Fruit fly (Drosophila melanogaster) whole organism, embryonic: ENCODE data around the gene CG10470.

Experiments used
- Atf3 ChIP-seq: fragments of 200-800 bp; sonication (Bioruptor generic); optimal IDR thresholded peaks from 3 replicates; lab custom pipeline; 2016; ENCODE audit warnings: missing biosample characterization, missing genetic modification characterization
- CG10366 ChIP-seq: fragments of 200-800 bp; sonication (Bioruptor generic); IDR thresholded peaks from 2 replicates; pipeline ENCODE4 v1.3.6; 2022; ENCODE audit warnings: missing biosample characterization, missing genetic modification characterization
- CG10959 ChIP-seq: fragments of 200-800 bp; sonication (Bioruptor generic); IDR thresholded peaks from 2 replicates; pipeline ENCODE4 v1.3.6; 2022; ENCODE audit warnings: missing biosample characterization, missing genetic modification characterization
- CG11456 ChIP-seq: fragments of 200-800 bp; sonication (Bioruptor generic); IDR thresholded peaks from 3 replicates; pipeline ENCODE4 v1.3.6; 2022; ENCODE audit warnings: missing biosample characterization, missing genetic modification characterization
- CG17385 ChIP-seq: fragments of 200-800 bp; sonication (Bioruptor generic); optimal IDR thresholded peaks from 3 replicates; lab custom pipeline; 2018; ENCODE audit warnings: missing biosample characterization, mild to moderate bottlenecking, missing genetic modification characterization
- CG1832 ChIP-seq: fragments of 200-800 bp; sonication (Bioruptor generic); optimal IDR thresholded peaks from 2 replicates; lab custom pipeline; 2017; ENCODE audit warnings: missing biosample characterization, mild to moderate bottlenecking, missing genetic modification characterization, inconsistent platforms
- CG2875 ChIP-seq: fragments of 200-800 bp; sonication (Bioruptor generic); optimal IDR thresholded peaks from 2 replicates; lab custom pipeline; 2017; ENCODE audit warnings: missing biosample characterization, mild to moderate bottlenecking, missing genetic modification characterization, missing genetic modification reagents
- CG3163 ChIP-seq: fragments of 200-800 bp; sonication (Bioruptor generic); optimal IDR thresholded peaks from 3 replicates; lab custom pipeline; 2016; ENCODE audit warnings: missing biosample characterization, missing genetic modification characterization
- CG32532 ChIP-seq: fragments of 200-800 bp; sonication (Bioruptor generic); IDR thresholded peaks from 2 replicates; pipeline ENCODE4 v1.3.6; 2022; ENCODE audit warnings: missing biosample characterization, missing genetic modification characterization
- CG34422 ChIP-seq: fragments of 200-800 bp; sonication (Bioruptor generic); IDR thresholded peaks from 3 replicates; pipeline ENCODE4 v1.3.6; 2022; ENCODE audit warnings: missing biosample characterization, missing genetic modification characterization
- CG4328 ChIP-seq: fragments of 200-800 bp; sonication (Bioruptor generic); optimal IDR thresholded peaks from 3 replicates; lab custom pipeline; 2017; ENCODE audit warnings: missing biosample characterization, missing genetic modification reagents, missing genetic modification characterization
- CG43689 ChIP-seq: fragments of 200-800 bp; sonication (Bioruptor generic); IDR thresholded peaks from 2 replicates; pipeline ENCODE4 v1.3.6; 2022; ENCODE audit warnings: missing biosample characterization, missing genetic modification characterization
- CG4820 ChIP-seq: fragments of 200-800 bp; sonication (Bioruptor generic); optimal IDR thresholded peaks from 3 replicates; lab custom pipeline; 2016; ENCODE audit warnings: missing biosample characterization, missing genetic modification characterization
- CG8290 ChIP-seq, 3 experiments: fragments of 200-800 bp; sonication (Bioruptor generic); optimal IDR thresholded peaks; 2 replicates each; lab custom pipeline; 2016 to 2019; ENCODE audit warnings: missing biosample characterization in 3 of 3, missing genetic modification characterization in 3 of 3, mild to moderate bottlenecking in 2 of 3, moderate library complexity in 1 of 3
- CG8359 ChIP-seq: fragments of 200-800 bp; sonication (Bioruptor generic); optimal IDR thresholded peaks from 2 replicates; lab custom pipeline; 2017; ENCODE audit warnings: missing biosample characterization, mild to moderate bottlenecking, missing genetic modification characterization, borderline replicate concordance
- CG8765 ChIP-seq: fragments of 200-800 bp; sonication (Bioruptor generic); IDR thresholded peaks from 2 replicates; pipeline ENCODE4 v1.3.6; 2022; ENCODE audit warnings: missing biosample characterization, missing genetic modification characterization
- D19B ChIP-seq: fragments of 200-800 bp; sonication (Bioruptor generic); optimal IDR thresholded peaks from 2 replicates; lab custom pipeline; 2017; ENCODE audit warnings: missing biosample characterization, mild to moderate bottlenecking, missing genetic modification characterization
- Dad ChIP-seq: fragments of 200-800 bp; sonication (Bioruptor generic); optimal IDR thresholded peaks from 3 replicates; lab custom pipeline; 2016; ENCODE audit warnings: missing biosample characterization, missing genetic modification characterization
- Dek ChIP-seq: fragments of 200-800 bp; sonication (Bioruptor generic); optimal IDR thresholded peaks from 3 replicates; lab custom pipeline; 2019; ENCODE audit warnings: missing biosample characterization, mild to moderate bottlenecking, missing genetic modification characterization, moderate library complexity
- Dip3 ChIP-seq: fragments of 200-800 bp; sonication (Bioruptor generic); optimal IDR thresholded peaks from 3 replicates; lab custom pipeline; 2016; ENCODE audit warnings: missing biosample characterization, missing genetic modification characterization
- Doc2 ChIP-seq: fragments of 200-800 bp; sonication (Bioruptor generic); IDR thresholded peaks from 2 replicates; pipeline ENCODE4 v1.3.6; 2022; ENCODE audit warnings: missing biosample characterization, missing genetic modification characterization
- Dref ChIP-seq: fragments of 200-800 bp; sonication (Bioruptor generic); IDR thresholded peaks from 2 replicates; pipeline ENCODE4 v1.3.6; 2022; ENCODE audit warnings: missing biosample characterization, missing genetic modification characterization
- Elba2 ChIP-seq: fragments of 200-800 bp; sonication (Bioruptor generic); optimal IDR thresholded peaks from 3 replicates; lab custom pipeline; 2016; ENCODE audit warnings: missing biosample characterization, missing genetic modification characterization
- MESR4 ChIP-seq: fragments of 200-800 bp; sonication (Bioruptor generic); optimal IDR thresholded peaks from 2 replicates; lab custom pipeline; 2018; ENCODE audit warnings: missing biosample characterization, mild to moderate bottlenecking, missing genetic modification characterization, moderate library complexity
- MTF-1 ChIP-seq: fragments of 200-800 bp; sonication (Bioruptor generic); optimal IDR thresholded peaks from 2 replicates; lab custom pipeline; 2018; ENCODE audit warnings: missing biosample characterization, mild to moderate bottlenecking, missing genetic modification characterization, borderline replicate concordance
- Meics ChIP-seq: fragments of 200-800 bp; sonication (Bioruptor generic); optimal IDR thresholded peaks from 2 replicates; lab custom pipeline; 2017; ENCODE audit warnings: missing biosample characterization, mild to moderate bottlenecking, missing genetic modification characterization
- Taf1 ChIP-seq: fragments of 200-800 bp; sonication (Bioruptor generic); IDR thresholded peaks from 2 replicates; pipeline ENCODE4 v1.3.6; 2022; ENCODE audit warnings: missing biosample characterization, missing genetic modification characterization
- Trl ChIP-seq, 3 experiments: fragments of >200 bp in 2 of 3; fragments of 200-800 bp in 1 of 3; sonication (Bioruptor generic) in 1 of 3; optimal IDR thresholded peaks; 2 replicates in 1 of 3; 3 replicates in 2 of 3; lab custom pipeline; 2016 to 2017; ENCODE audit warnings: missing biosample characterization in 1 of 3, missing genetic modification characterization in 1 of 3
- abd-A ChIP-seq: fragments of 200-800 bp; sonication (Bioruptor generic); optimal IDR thresholded peaks from 3 replicates; lab custom pipeline; 2019; ENCODE audit warnings: missing biosample characterization, mild to moderate bottlenecking, missing genetic modification characterization, moderate library complexity
- az2 ChIP-seq: fragments of 200-800 bp; sonication (Bioruptor generic); optimal IDR thresholded peaks from 3 replicates; lab custom pipeline; 2016; ENCODE audit warnings: missing biosample characterization, missing genetic modification characterization
- btn ChIP-seq: fragments of 200-800 bp; sonication (Bioruptor generic); optimal IDR thresholded peaks from 2 replicates; lab custom pipeline; 2016; ENCODE audit warnings: missing biosample characterization, missing genetic modification characterization
- crc ChIP-seq: fragments of 200-800 bp; sonication (Bioruptor generic); optimal IDR thresholded peaks from 2 replicates; lab custom pipeline; 2016; ENCODE audit warnings: missing biosample characterization, missing genetic modification characterization
- dati ChIP-seq: fragments of 200-800 bp; sonication (Bioruptor generic); IDR thresholded peaks from 2 replicates; pipeline ENCODE4 v1.3.6; 2022; ENCODE audit warnings: missing biosample characterization, missing genetic modification characterization
- fd96Cb ChIP-seq: fragments of 200-800 bp; sonication (Bioruptor generic); optimal IDR thresholded peaks from 2 replicates; lab custom pipeline; 2018; ENCODE audit warnings: missing biosample characterization, mild to moderate bottlenecking, missing genetic modification characterization, moderate library complexity
- gfzf ChIP-seq: fragments of 200-800 bp; sonication (Bioruptor generic); optimal IDR thresholded peaks from 2 replicates; lab custom pipeline; 2016; ENCODE audit warnings: missing biosample characterization, mild to moderate bottlenecking, missing genetic modification characterization, moderate library complexity
- insv ChIP-seq, 2 experiments: fragments of 200-800 bp; sonication (Bioruptor generic); optimal IDR thresholded peaks; 3 replicates each; lab custom pipeline; 2016 to 2018; ENCODE audit warnings: missing biosample characterization in 2 of 2, missing genetic modification characterization in 2 of 2
- lab ChIP-seq: fragments of 200-800 bp; sonication (Bioruptor generic); optimal IDR thresholded peaks from 3 replicates; lab custom pipeline; 2017; ENCODE audit warnings: missing biosample characterization, missing genetic modification characterization, mild to moderate bottlenecking, moderate library complexity, missing genetic modification reagents
- lov ChIP-seq, 2 experiments: fragments of 200-800 bp in 1 of 2; fragments of >200 bp in 1 of 2; sonication (Bioruptor generic) in 1 of 2; IDR thresholded peaks in 1 of 2; optimal IDR thresholded peaks in 1 of 2; 2 replicates in 1 of 2; 3 replicates in 1 of 2; pipeline versions ENCODE4 v1.3.6 to Lab custom; 2017 to 2022; ENCODE audit warnings: missing biosample characterization in 1 of 2, missing genetic modification characterization in 1 of 2
- nerfin-1 ChIP-seq: fragments of 200-800 bp; sonication (Bioruptor generic); optimal IDR thresholded peaks from 3 replicates; lab custom pipeline; 2019; ENCODE audit warnings: missing biosample characterization, mild to moderate bottlenecking, missing genetic modification characterization, moderate library complexity
- p53 ChIP-seq: fragments of 200-800 bp; sonication (Bioruptor generic); optimal IDR thresholded peaks from 2 replicates; lab custom pipeline; 2016; ENCODE audit warnings: missing biosample characterization, missing genetic modification characterization
- salm ChIP-seq: fragments of 200-800 bp; sonication (Bioruptor generic); optimal IDR thresholded peaks from 2 replicates; lab custom pipeline; 2018; ENCODE audit warnings: missing biosample characterization, mild to moderate bottlenecking, missing genetic modification characterization
- schlank ChIP-seq: fragments of 200-800 bp; sonication (Bioruptor generic); optimal IDR thresholded peaks from 2 replicates; lab custom pipeline; 2018; ENCODE audit warnings: missing biosample characterization, mild to moderate bottlenecking, missing genetic modification characterization
- scrt ChIP-seq: fragments of 200-800 bp; sonication (Bioruptor generic); optimal IDR thresholded peaks from 2 replicates; lab custom pipeline; 2018; ENCODE audit warnings: missing biosample characterization, mild to moderate bottlenecking, missing genetic modification characterization, moderate library complexity
- seq ChIP-seq: fragments of 200-800 bp; sonication (Bioruptor generic); IDR thresholded peaks from 2 replicates; pipeline ENCODE4 v1.3.6; 2022; ENCODE audit warnings: missing biosample characterization, missing genetic modification characterization
- sima ChIP-seq: fragments of 200-800 bp; sonication (Bioruptor generic); optimal IDR thresholded peaks from 2 replicates; lab custom pipeline; 2016; ENCODE audit warnings: missing biosample characterization, missing genetic modification characterization
- sr ChIP-seq: fragments of 200-800 bp; sonication (Bioruptor generic); IDR thresholded peaks from 3 replicates; pipeline ENCODE4 v1.3.6; 2022; ENCODE audit warnings: missing biosample characterization, missing genetic modification characterization
- stwl ChIP-seq: fragments of 200-800 bp; sonication (Bioruptor generic); optimal IDR thresholded peaks from 3 replicates; lab custom pipeline; 2018; ENCODE audit warnings: missing biosample characterization, mild to moderate bottlenecking, missing genetic modification characterization, moderate library complexity
- tup ChIP-seq: fragments of 200-800 bp; sonication (Bioruptor generic); optimal IDR thresholded peaks from 2 replicates; lab custom pipeline; 2016; ENCODE audit warnings: missing biosample characterization, mild to moderate bottlenecking, missing genetic modification characterization, moderate library complexity
- usp ChIP-seq: fragments of >200 bp; optimal IDR thresholded peaks from 2 replicates; lab custom pipeline; 2017; ENCODE audit warnings: missing biosample characterization, missing genetic modification characterization
- zen ChIP-seq: fragments of 200-800 bp; sonication (Bioruptor generic); optimal IDR thresholded peaks from 3 replicates; lab custom pipeline; 2018; ENCODE audit warnings: missing biosample characterization, mild to moderate bottlenecking, missing genetic modification characterization, moderate library complexity

CG10470 gene

DNA sequence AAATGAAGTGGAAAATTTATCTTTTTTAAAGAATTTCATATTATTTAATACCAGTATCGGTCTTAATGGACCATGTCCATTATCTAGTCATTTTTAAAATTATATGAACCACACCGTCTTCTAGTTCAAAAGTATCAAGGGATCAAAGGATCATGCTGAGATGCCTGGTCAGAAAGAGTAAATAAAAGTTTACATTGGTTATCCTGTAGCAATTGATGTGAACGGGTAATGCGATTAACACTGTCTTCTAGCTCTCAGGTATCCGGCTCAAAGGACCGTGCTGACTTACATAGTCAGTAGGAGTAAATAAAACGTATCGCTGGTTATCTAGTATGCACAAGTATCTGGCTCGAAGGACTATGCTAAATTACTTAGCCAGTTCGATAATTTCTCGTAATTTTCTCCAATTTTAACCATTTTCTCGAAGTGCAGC is 29.7 kb upstream of the CG10470 start (continued):
- no peak for TF ChIP-seq CG2875 (GFP tag; lab: Kevin White, UChicago)
- TF ChIP-seq D19B = no peak
- no peak for TF ChIP-seq Doc2 (GFP tag; lab: Robert Waterston, UW)
- no peak for TF ChIP-seq sr (GFP tag; lab: Robert Waterston, UW)
- peak; percentile 19; the same call in 1 of the 2 replicates for TF ChIP-seq seq (GFP tag; lab: Robert Waterston, UW)
- no peak for TF ChIP-seq CG10959 (GFP tag; lab: Robert Waterston, UW)
- no peak for TF ChIP-seq usp (GFP tag; lab: Kevin White, UChicago)
- TF ChIP-seq CG4820 (GFP tag; lab: Kevin White, UChicago) = no peak
- TF ChIP-seq CG43689 = no peak
- no peak for TF ChIP-seq CG8359 (GFP tag; lab: Kevin White, UChicago)
- no peak for TF ChIP-seq Trl (optimal IDR thresholded peaks at IDR 0.05; lab: Kevin White, UChicago)
- TF ChIP-seq Trl (GFP tag; optimal IDR thresholded peaks at IDR 0.05; lab: Kevin White, UChicago) = no peak
- peak; percentile 31 for TF ChIP-seq CG17385 (GFP tag; lab: Kevin White, UChicago)
- TF ChIP-seq MESR4 = no peak
- no peak for TF ChIP-seq gfzf (GFP tag; lab: Kevin White, UChicago)
- TF ChIP-seq insv (GFP tag; optimal IDR thresholded peaks at IDR 0.05; lab: Kevin White, UChicago) = no peak
- TF ChIP-seq nerfin-1 (tag; lab: Kevin White, UChicago) = no peak
- TF ChIP-seq Dek = no peak
- TF ChIP-seq sima (GFP tag; lab: Kevin White, UChicago) = no peak
- TF ChIP-seq Dref (GFP tag; lab: Robert Waterston, UW) = no peak
- TF ChIP-seq Elba2 (GFP tag; lab: Kevin White, UChicago) = no peak
- no peak for TF ChIP-seq CG8290 (GFP tag; optimal IDR thresholded peaks at IDR 0.05; lab: Kevin White, UChicago)
- no peak for TF ChIP-seq CG8290 (tag; optimal IDR thresholded peaks at IDR 0.05; lab: Kevin White, UChicago)
- no peak for TF ChIP-seq CG1832 (GFP tag; lab: Kevin White, UChicago)
- no peak for TF ChIP-seq schlank
- no peak for TF ChIP-seq p53 (GFP tag; lab: Kevin White, UChicago)
- no peak for TF ChIP-seq Atf3 (GFP tag; lab: Kevin White, UChicago)
- no peak for TF ChIP-seq Taf1
- no peak for TF ChIP-seq salm
- TF ChIP-seq CG10366 (GFP tag; lab: Robert Waterston, UW) = no peak
- TF ChIP-seq stwl = no peak
- peak; percentile 33 for TF ChIP-seq lab (GFP tag; lab: Kevin White, UChicago)
- TF ChIP-seq CG32532 = no peak
- TF ChIP-seq MTF-1 (GFP tag; lab: Kevin White, UChicago) = no peak
- TF ChIP-seq CG11456 (GFP tag; lab: Robert Waterston, UW) = no peak
- TF ChIP-seq scrt (GFP tag; lab: Kevin White, UChicago) = no peak
- no peak for TF ChIP-seq zen
- TF ChIP-seq crc = no peak
- TF ChIP-seq dati (GFP tag; lab: Robert Waterston, UW) = no peak
- TF ChIP-seq btn (GFP tag; lab: Kevin White, UChicago) = no peak
- no peak for TF ChIP-seq Dip3 (GFP tag; lab: Kevin White, UChicago)
- TF ChIP-seq fd96Cb (tag; lab: Kevin White, UChicago) = peak; percentile 15
- TF ChIP-seq Meics (GFP tag; lab: Kevin White, UChicago) = peak; percentile 73
- no peak for TF ChIP-seq Dad (GFP tag; lab: Kevin White, UChicago)
- TF ChIP-seq abd-A (tag; lab: Kevin White, UChicago) = no peak
- TF ChIP-seq CG34422 (GFP tag; lab: Robert Waterston, UW) = no peak
- no peak for TF ChIP-seq lov (optimal IDR thresholded peaks at IDR 0.05; lab: Kevin White, UChicago)
- no peak for TF ChIP-seq lov (GFP tag; IDR thresholded peaks at IDR 0.05; lab: Robert Waterston, UW)
- no peak for TF ChIP-seq CG8765 (GFP tag; lab: Robert Waterston, UW)
- no peak for TF ChIP-seq az2
- no peak for TF ChIP-seq CG3163 (GFP tag; lab: Kevin White, UChicago)
- no peak for TF ChIP-seq tup (GFP tag; lab: Kevin White, UChicago)
- no peak for TF ChIP-seq CG4328 (GFP tag; lab: Kevin White, UChicago)
